Worm (Caenorhabditis elegans) whole organism, mixed stage, embryonic: ENCODE results near the gene ptc-1.

Experiments
- elt-3 ChIP-seq: fragments of 150-350 bp; optimal IDR thresholded peaks from 2 replicates; lab custom pipeline; 2014; ENCODE audit warnings: missing biosample characterization, missing genetic modification characterization
- nhr-237 ChIP-seq: fragments of 150-350 bp; optimal IDR thresholded peaks from 2 replicates; lab custom pipeline; 2014; ENCODE audit warnings: missing biosample characterization, missing genetic modification characterization
- pha-4 ChIP-seq: fragments of 150-350 bp; optimal IDR thresholded peaks from 2 replicates; lab custom pipeline; 2018; ENCODE audit warnings: missing biosample characterization, missing genetic modification reagents, missing genetic modification characterization
- snpc-4 ChIP-seq: fragments of 150-350 bp; optimal IDR thresholded peaks from 2 replicates; lab custom pipeline; 2014; ENCODE audit warnings: missing biosample characterization, missing genetic modification characterization
- ztf-11 ChIP-seq: fragments of 150-350 bp; optimal IDR thresholded peaks from 2 replicates; lab custom pipeline; 2014; ENCODE audit warnings: missing biosample characterization, missing genetic modification characterization

- no peak for TF ChIP-seq ztf-11 (tag; lab: Kevin White, UChicago)
- TF ChIP-seq nhr-237 (tag; lab: Kevin White, UChicago) = no peak
- no peak for TF ChIP-seq snpc-4 (tag; lab: Kevin White, UChicago)
- TF ChIP-seq elt-3 (tag; lab: Kevin White, UChicago) = no peak
- no peak for TF ChIP-seq pha-4 (tag; lab: Kevin White, UChicago)
Measured at ce11 chrII:7884898-7885297, 8.1 kb upstream of the ptc-1 start.
